Worm (Caenorhabditis elegans) whole organism, L4 larva: Measurements from ENCODE around the gene F41E6.12.

Experiments used
- F10B5.3 ChIP-seq: sonication (generic microtip); optimal IDR thresholded peaks from 2 replicates; lab custom pipeline; 2016; ENCODE audit warnings: mild to moderate bottlenecking, missing genetic modification characterization, missing compliant biosample characterization
- F26F4.8 ChIP-seq: fragments of 200-800 bp; sonication (Bioruptor generic); conservative IDR thresholded peaks from 2 replicates; pipeline ENCODE4 v1.3.6; 2022; ENCODE audit warnings: missing genetic modification characterization, missing compliant biosample characterization
- F44E2.7 ChIP-seq: fragments of 200-800 bp; sonication (Bioruptor generic); IDR thresholded peaks from 2 replicates; pipeline ENCODE4 v2.1.2; 2022; ENCODE audit warnings: missing genetic modification characterization, missing compliant biosample characterization
- F49E8.2 ChIP-seq: sonication (generic microtip); optimal IDR thresholded peaks from 2 replicates; lab custom pipeline; 2016; ENCODE audit warnings: missing compliant biosample characterization, mild to moderate bottlenecking, missing genetic modification characterization, borderline replicate concordance
- Y5F2A.4 ChIP-seq: fragments of 200-800 bp; sonication (Bioruptor generic); optimal IDR thresholded peaks from 2 replicates; lab custom pipeline; 2018; ENCODE audit warnings: mild to moderate bottlenecking, missing genetic modification characterization, missing compliant biosample characterization
- aha-1 ChIP-seq: fragments of 150-350 bp; peaks from one replicate; lab custom pipeline; 2014; ENCODE audit warnings: missing biosample characterization, missing genetic modification characterization
- ceh-20 ChIP-seq: fragments of 200-800 bp; sonication (Bioruptor generic); IDR thresholded peaks from 2 replicates; pipeline ENCODE4 v1.3.6; 2022; ENCODE audit warnings: missing genetic modification reagents, missing genetic modification characterization, missing compliant biosample characterization
- ceh-62 ChIP-seq: sonication (generic microtip); optimal IDR thresholded peaks from 2 replicates; lab custom pipeline; 2017; ENCODE audit warnings: missing biosample characterization, missing genetic modification characterization
- daf-16 ChIP-seq, 3 experiments: sonication (generic microtip); optimal IDR thresholded peaks; 2 replicates each; lab custom pipeline; 2016 to 2017; ENCODE audit warnings: missing genetic modification characterization in 3 of 3, missing genetic modification reagents in 3 of 3, mild to moderate bottlenecking in 2 of 3, missing compliant biosample characterization in 2 of 3, missing biosample characterization in 1 of 3, moderate library complexity in 1 of 3
- dve-1 ChIP-seq: sonication (generic microtip); optimal IDR thresholded peaks from 2 replicates; lab custom pipeline; 2017; ENCODE audit warnings: antibody characterized with exemption, mild to moderate bottlenecking, missing genetic modification characterization, missing compliant biosample characterization; ENCODE audit not compliant: insufficient read depth
- egl-27 ChIP-seq: sonication (generic microtip); optimal IDR thresholded peaks from 3 replicates; lab custom pipeline; 2017; ENCODE audit warnings: missing biosample characterization, missing genetic modification reagents, missing genetic modification characterization
- fos-1 ChIP-seq: fragments of 150-350 bp; optimal IDR thresholded peaks from 2 replicates; lab custom pipeline; 2014; ENCODE audit warnings: missing biosample characterization, missing genetic modification characterization
- hif-1 ChIP-seq, 2 experiments: sonication (generic microtip); optimal IDR thresholded peaks; 2 replicates each; lab custom pipeline; 2016 to 2017; ENCODE audit warnings: missing compliant biosample characterization in 2 of 2, missing genetic modification characterization in 2 of 2, missing genetic modification reagents in 2 of 2, missing genotype in 2 of 2, mild to moderate bottlenecking in 1 of 2
- hlh-11 ChIP-seq: fragments of 200-800 bp; sonication (Bioruptor generic); optimal IDR thresholded peaks from 2 replicates; lab custom pipeline; 2018; ENCODE audit warnings: mild to moderate bottlenecking, missing genetic modification characterization, missing compliant biosample characterization
- hlh-30 ChIP-seq: sonication (generic microtip); optimal IDR thresholded peaks from 2 replicates; lab custom pipeline; 2017; ENCODE audit warnings: antibody characterized with exemption, mild to moderate bottlenecking, missing genetic modification characterization, missing compliant biosample characterization; ENCODE audit not compliant: insufficient read depth
- hmg-1.1 ChIP-seq: fragments of 200-800 bp; sonication (Bioruptor generic); IDR thresholded peaks from 2 replicates; pipeline ENCODE4 v1.3.6; 2022; ENCODE audit warnings: missing genetic modification reagents, missing genetic modification characterization, missing compliant biosample characterization
- lsy-2 ChIP-seq, 2 experiments: fragments of 150-350 bp in 1 of 2; sonication (generic microtip) in 1 of 2; optimal IDR thresholded peaks; 2 replicates each; lab custom pipeline; 2014 to 2017; ENCODE audit warnings: missing biosample characterization in 2 of 2, missing genetic modification characterization in 2 of 2
- madf-5 ChIP-seq, 2 experiments: fragments of 200-800 bp; sonication (Bioruptor generic); IDR thresholded peaks; 2 replicates each; pipeline ENCODE4 v1.3.6; 2022; ENCODE audit warnings: missing compliant biosample characterization in 2 of 2, missing genetic modification characterization in 2 of 2
- madf-9 ChIP-seq: fragments of 200-800 bp; sonication (Bioruptor generic); conservative IDR thresholded peaks from 2 replicates; pipeline ENCODE4 v1.3.6; 2022; ENCODE audit warnings: missing genetic modification reagents, missing genetic modification characterization, missing compliant biosample characterization
- mdt-29 ChIP-seq: fragments of 200-800 bp; sonication (Bioruptor generic); IDR thresholded peaks from 2 replicates; pipeline ENCODE4 v1.3.6; 2022; ENCODE audit warnings: missing genetic modification reagents, missing genetic modification characterization, missing compliant biosample characterization
- mes-2 ChIP-seq: sonication (generic microtip); optimal IDR thresholded peaks from 2 replicates; lab custom pipeline; 2016; ENCODE audit warnings: missing genotype, mild to moderate bottlenecking, missing genetic modification characterization, missing compliant biosample characterization; ENCODE audit not compliant: poor library complexity, severe bottlenecking
- nhr-11 ChIP-seq: fragments of 150-350 bp; optimal IDR thresholded peaks from 2 replicates; lab custom pipeline; 2014; ENCODE audit warnings: missing biosample characterization, missing genetic modification characterization
- nhr-111 ChIP-seq: fragments of 200-800 bp; sonication (Bioruptor generic); optimal IDR thresholded peaks from 2 replicates; lab custom pipeline; 2018; ENCODE audit warnings: mild to moderate bottlenecking, missing genetic modification characterization, missing compliant biosample characterization
- nhr-28 ChIP-seq: fragments of 150-350 bp; optimal IDR thresholded peaks from 2 replicates; lab custom pipeline; 2014; ENCODE audit warnings: missing biosample characterization, missing genetic modification characterization
- nhr-42 ChIP-seq: fragments of 200-800 bp; sonication (Bioruptor generic); IDR thresholded peaks from 2 replicates; pipeline ENCODE4 v1.3.6; 2022; ENCODE audit warnings: missing genetic modification characterization, missing compliant biosample characterization
- nhr-48 ChIP-seq: sonication (generic microtip); optimal IDR thresholded peaks from 2 replicates; lab custom pipeline; 2016; ENCODE audit warnings: mild to moderate bottlenecking, missing genetic modification characterization, missing compliant biosample characterization
- pha-4 ChIP-seq, 2 experiments: fragments of 150-350 bp in 1 of 2; fragments of 200-800 bp in 1 of 2; sonication (Bioruptor generic) in 1 of 2; IDR thresholded peaks in 1 of 2; optimal IDR thresholded peaks in 1 of 2; 2 replicates each; pipeline versions ENCODE4 v1.3.6 to Lab custom; 2014 to 2022; ENCODE audit warnings: missing genetic modification characterization in 2 of 2, missing genetic modification reagents in 2 of 2, missing biosample characterization in 1 of 2, missing compliant biosample characterization in 1 of 2
- php-3 ChIP-seq: fragments of 200-800 bp; sonication (Bioruptor generic); IDR thresholded peaks from 2 replicates; pipeline ENCODE4 v1.3.6; 2022; ENCODE audit warnings: missing genetic modification reagents, missing genetic modification characterization, missing compliant biosample characterization
- saeg-2 ChIP-seq: fragments of 200-800 bp; sonication (Bioruptor generic); IDR thresholded peaks from 2 replicates; pipeline ENCODE4 v1.3.6; 2022; ENCODE audit warnings: missing genetic modification reagents, missing genetic modification characterization, missing compliant biosample characterization
- tag-97 ChIP-seq: fragments of 200-800 bp; sonication (Bioruptor generic); IDR thresholded peaks from 2 replicates; pipeline ENCODE4 v1.3.6; 2022; ENCODE audit warnings: missing genetic modification characterization, missing compliant biosample characterization
- unc-130 ChIP-seq: sonication (generic microtip); optimal IDR thresholded peaks from 2 replicates; lab custom pipeline; 2016; ENCODE audit warnings: missing genetic modification reagents, missing genetic modification characterization, missing compliant biosample characterization
- unc-39 ChIP-seq: sonication (generic microtip); optimal IDR thresholded peaks from 2 replicates; lab custom pipeline; 2017; ENCODE audit warnings: missing biosample characterization, missing genetic modification characterization
- unc-62 ChIP-seq, 3 experiments: fragments of 150-350 bp in 1 of 3; sonication (generic microtip); optimal IDR thresholded peaks in 2 of 3; peaks in 1 of 3; 1 replicate in 1 of 3; 2 replicates in 2 of 3; lab custom pipeline; 2014 to 2017; ENCODE audit warnings: missing biosample characterization in 3 of 3, missing genetic modification characterization in 3 of 3, missing genetic modification reagents in 3 of 3, missing genotype in 1 of 3
- zag-1 ChIP-seq: fragments of 150-350 bp; optimal IDR thresholded peaks from 2 replicates; lab custom pipeline; 2014; ENCODE audit warnings: missing biosample characterization, missing genetic modification characterization
- zfp-2 ChIP-seq: sonication (generic microtip); optimal IDR thresholded peaks from 2 replicates; lab custom pipeline; 2016; ENCODE audit warnings: mild to moderate bottlenecking, missing genetic modification characterization, missing compliant biosample characterization
- ztf-11 ChIP-seq: fragments of 150-350 bp; optimal IDR thresholded peaks from 2 replicates; lab custom pipeline; 2014; ENCODE audit warnings: missing biosample characterization, missing genetic modification characterization

F41E6.12 gene

DNA sequence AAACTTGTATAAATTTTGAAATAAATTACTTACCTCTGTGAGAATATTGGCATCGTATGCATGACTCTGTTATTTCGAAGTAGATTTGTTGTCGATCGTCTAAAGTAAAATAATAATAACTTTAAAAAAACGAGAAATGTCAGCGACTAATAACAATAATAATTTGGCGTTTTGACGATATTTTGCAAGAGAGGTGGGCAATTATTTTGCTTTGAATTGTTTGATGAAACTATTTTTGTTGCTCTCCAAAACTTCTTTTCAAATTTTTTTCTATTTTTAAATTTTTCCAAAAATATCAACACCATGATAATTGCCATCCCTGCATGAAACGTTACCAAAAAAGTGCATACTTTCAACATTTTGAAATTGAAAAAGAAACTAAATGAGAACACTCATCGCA is 29.7 kb downstream of the F41E6.12 start, which contains the start of gene F41E6.7:
Gene F41E6.7, minus strand, starts transcription at position 101 of the 400 bp plus-strand sequence.
- no peak for TF ChIP-seq ceh-62
- TF ChIP-seq nhr-111 (GFP tag; lab: Kevin White, UChicago): no peak
- no peak for TF ChIP-seq mes-2 (tag; lab: Kevin White, UChicago)
- TF ChIP-seq hif-1 (tag; optimal IDR thresholded peaks at IDR 0.05; lab: Kevin White, UChicago): no peak
- TF ChIP-seq zag-1 (tag; lab: Kevin White, UChicago): no peak
- TF ChIP-seq egl-27: no peak
- no peak for TF ChIP-seq unc-130 (GFP tag; lab: Kevin White, UChicago)
- no peak for TF ChIP-seq lsy-2 (tag; optimal IDR thresholded peaks at IDR 0.05; lab: Kevin White, UChicago)
- no peak for TF ChIP-seq saeg-2 (GFP tag; lab: Robert Waterston, UW)

DNA sequence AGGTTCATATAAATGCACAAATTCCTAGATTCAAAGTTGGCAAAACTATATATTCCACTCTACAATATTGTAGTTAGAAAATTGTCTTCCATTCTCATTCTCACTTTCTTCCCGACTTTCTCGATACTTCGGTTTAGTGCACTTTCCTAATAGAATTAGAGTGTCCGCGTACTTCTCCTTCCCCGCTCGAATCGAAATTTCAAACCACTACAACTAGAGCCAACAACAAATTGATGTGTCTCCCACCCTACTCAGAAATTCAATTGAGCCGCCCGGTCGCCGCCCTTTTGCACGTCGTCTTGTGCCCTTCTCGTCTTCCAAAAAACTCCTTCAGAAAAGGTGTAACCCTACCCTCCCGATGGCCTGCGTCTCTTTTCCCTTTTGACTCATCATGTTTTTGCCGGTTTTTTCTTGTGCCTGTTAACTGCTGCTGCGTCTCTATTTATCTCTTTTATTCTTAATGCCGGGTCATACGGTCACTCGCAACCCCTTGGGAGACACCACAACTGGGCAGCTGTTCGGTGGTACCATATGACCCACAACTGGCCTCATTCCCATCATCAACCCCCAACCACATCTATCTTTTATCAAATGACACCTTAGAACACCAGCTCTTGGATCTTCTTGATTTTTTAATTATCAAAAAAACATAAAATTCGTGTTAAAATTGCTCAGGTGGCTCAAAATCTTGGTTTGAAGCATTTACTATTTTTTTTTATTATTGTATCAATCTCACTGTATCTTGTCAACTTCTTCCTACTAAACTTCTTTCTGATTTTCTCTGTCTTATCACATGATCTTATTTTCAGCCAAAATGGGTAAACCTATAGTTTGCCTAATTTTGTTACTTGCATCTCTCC is 34.6 kb downstream of the F41E6.12 start, which contains the start of gene tag-196:
Gene tag-196, plus strand, starts transcription at position 810 of the 860 bp plus-strand sequence.
- TF ChIP-seq mes-2 (tag; lab: Kevin White, UChicago) (no peak), F10B5.3 (no peak), lsy-2 (tag; optimal IDR thresholded peaks at IDR 0.05; lab: Kevin White, UChicago) (peak in 1 of 2 experiments; percentile 14), madf-9 (GFP tag; lab: Robert Waterston, UW) (no peak), nhr-42 (GFP tag; lab: Robert Waterston, UW) (no peak), F26F4.8 (GFP tag; lab: Robert Waterston, UW) (no peak), nhr-28 (tag; lab: Kevin White, UChicago) (peak; percentile 12), aha-1 (tag; lab: Kevin White, UChicago) (peak; percentile 89), nhr-11 (tag; lab: Kevin White, UChicago) (peak; percentile 68), hmg-1.1 (0 out of 2 replicates have a peak, but pooled peaks have one; percentile 17), unc-62 (GFP tag; optimal IDR thresholded peaks at IDR 0.05 in 1 of 2; lab: Kevin White, UChicago) (peak in 1 of 2 experiments; percentile 77), unc-62 (tag; optimal IDR thresholded peaks at IDR 0.05; lab: Kevin White, UChicago) (no peak), hlh-30 (peak; percentile 92), zfp-2 (tag; lab: Kevin White, UChicago) (no peak), F44E2.7 (GFP tag; lab: Robert Waterston, UW) (no peak), php-3 (GFP tag; lab: Robert Waterston, UW) (no peak), tag-97 (GFP tag; lab: Robert Waterston, UW) (no peak), nhr-48 (tag; lab: Kevin White, UChicago) (no peak), dve-1 (tag; lab: Kevin White, UChicago) (no peak), daf-16 (GFP tag; optimal IDR thresholded peaks at IDR 0.05; lab: Kevin White, UChicago) (peak in 1 of 2 experiments; percentile 44), daf-16 (tag; optimal IDR thresholded peaks at IDR 0.05; lab: Kevin White, UChicago) (no peak), mdt-29 (no peak), Y5F2A.4 (GFP tag; lab: Kevin White, UChicago) (no peak), hlh-11 (tag; lab: Kevin White, UChicago) (peak; percentile 70), ztf-11 (tag; lab: Kevin White, UChicago) (no peak), madf-5 (GFP tag; IDR thresholded peaks at IDR 0.05; lab: Robert Waterston, UW) (no peak), fos-1 (tag; lab: Kevin White, UChicago) (no peak), pha-4 (GFP tag; IDR thresholded peaks at IDR 0.05; lab: Robert Waterston, UW) (no peak), pha-4 (tag; optimal IDR thresholded peaks at IDR 0.05; lab: Kevin White, UChicago) (no peak), unc-39 (no peak), ceh-20 (no peak), F49E8.2 (tag; lab: Kevin White, UChicago) (no peak)
